Worm (Caenorhabditis elegans): ENCODE results near the gene F36G9.3.

DNA sequence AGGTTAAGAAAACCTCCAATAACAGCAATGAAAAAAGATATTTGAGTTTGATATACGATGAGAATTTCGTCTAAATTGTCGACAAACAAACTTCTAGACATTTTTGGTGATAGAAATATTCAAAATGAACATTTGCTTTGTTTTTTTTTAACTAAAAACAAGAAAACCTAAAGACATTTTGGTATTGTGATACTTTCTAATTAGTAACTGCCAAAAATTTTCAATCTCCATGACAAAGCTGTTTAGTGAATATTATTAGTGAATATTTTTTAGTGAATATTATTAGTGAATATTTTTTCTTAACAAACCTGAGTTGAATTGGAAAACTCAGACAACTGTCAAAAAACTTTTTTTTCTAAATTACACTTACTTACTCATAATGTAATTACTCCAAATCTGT lies 16.9 kb upstream of the F36G9.3 start, which contains the start of gene srw-55:
- TF ChIP-seq pes-1 (GFP tag; IDR thresholded peaks at IDR 0.05): no peak
- no peak for TF ChIP-seq flt-1 (GFP tag; IDR thresholded peaks at IDR 0.05)
- TF ChIP-seq ama-1 (optimal IDR thresholded peaks at IDR 0.05): no peak
